Worm (Caenorhabditis elegans): Measurements from ENCODE around the gene ril-2.

DNA sequence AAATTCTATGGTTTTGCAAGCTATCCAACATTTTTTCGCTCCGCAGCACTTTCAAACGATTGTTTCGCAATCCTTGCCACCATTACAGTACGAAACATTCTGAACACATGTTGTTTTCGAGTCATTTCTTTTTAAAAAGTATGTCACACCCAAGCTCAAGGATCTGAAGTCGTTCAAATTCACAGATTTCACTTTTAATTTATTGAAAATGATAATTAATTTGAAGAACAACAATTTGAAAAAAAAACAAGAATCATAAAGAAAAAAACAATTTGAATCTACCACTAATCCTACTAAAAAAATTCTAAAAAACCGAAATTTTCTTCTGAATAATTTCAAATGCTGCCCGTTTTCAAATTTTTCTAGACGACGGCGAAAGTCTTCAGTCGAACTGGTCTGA lies 6.6 kb downstream of the ril-2 start, which contains the start of gene C14C10.2:
- TF ChIP-seq flt-1 (GFP tag; IDR thresholded peaks at IDR 0.05) (no peak), ztf-29 (GFP tag; IDR thresholded peaks at IDR 0.05) (no peak), cog-1 (tag; optimal IDR thresholded peaks at IDR 0.05) (no peak), tab-1 (GFP tag; IDR thresholded peaks at IDR 0.05) (no peak), T22C8.4 (GFP tag; IDR thresholded peaks at IDR 0.05) (no peak), ref-1 (GFP tag; conservative IDR thresholded peaks at IDR 0.05) (no peak), klf-2 (GFP tag; conservative IDR thresholded peaks at IDR 0.05) (no peak)

Data from whole organism, midembryonic.